Fruit fly (Drosophila melanogaster): Measurements from ENCODE around the gene Ptpa.
A peak's percentile ranks its signal among the peaks of the same experiment; 100 is the strongest.

Ptpa gene

dm6 chr2L:3373242-3373641 lies 3.6 kb upstream of the Ptpa start, which contains the start of gene GramD1B (continued):
- no peak for TF ChIP-seq prd (optimal IDR thresholded peaks at IDR 0.05)
- TF ChIP-seq prd (GFP tag; IDR thresholded peaks at IDR 0.05), result 0 out of 3 replicates have a peak, but pooled peaks have one; percentile 27
- TF ChIP-seq CG3281 (GFP tag; optimal IDR thresholded peaks at IDR 0.05), result no peak
- TF ChIP-seq Pdp1 (GFP tag; optimal IDR thresholded peaks at IDR 0.05), result peak in 1 of 2 experiments; percentile 6
- TF ChIP-seq Myb (GFP tag; optimal IDR thresholded peaks at IDR 0.05), result peak; percentile 33
- peak; percentile 32 for TF ChIP-seq sug (tag; optimal IDR thresholded peaks at IDR 0.05)
- TF ChIP-seq CG11456 (GFP tag; IDR thresholded peaks at IDR 0.05), result no peak
- TF ChIP-seq CG12104 (GFP tag; optimal IDR thresholded peaks at IDR 0.05), result no peak
- peak; percentile 19; the same call in 1 of the 2 replicates for TF ChIP-seq Dref (GFP tag; IDR thresholded peaks at IDR 0.05)
- TF ChIP-seq Hr39 (optimal IDR thresholded peaks at IDR 0.05), result no peak
- no peak for TF ChIP-seq CG6813 (GFP tag; optimal IDR thresholded peaks at IDR 0.05)
- peak; percentile 38 for TF ChIP-seq Ets97D (GFP tag; optimal IDR thresholded peaks at IDR 0.05)
- TF ChIP-seq CG32772 (GFP tag; IDR thresholded peaks at IDR 0.05), result no peak
- TF ChIP-seq row (GFP tag; IDR thresholded peaks at IDR 0.05), result no peak
- TF ChIP-seq CG9932 (GFP tag; IDR thresholded peaks at IDR 0.05), result peak; percentile 61
- TF ChIP-seq Kr (GFP tag; optimal IDR thresholded peaks at IDR 0.05), result no peak
- TF ChIP-seq NC2α (GFP tag; optimal IDR thresholded peaks at IDR 0.05), result no peak
- no peak for TF ChIP-seq BtbVII (GFP tag; optimal IDR thresholded peaks at IDR 0.05)
- TF ChIP-seq abd-A (tag; optimal IDR thresholded peaks at IDR 0.05), result no peak
- peak; percentile 51 for TF ChIP-seq grau (tag; optimal IDR thresholded peaks at IDR 0.05)
- no peak for TF ChIP-seq lola (GFP tag; optimal IDR thresholded peaks at IDR 0.05)
- TF ChIP-seq CG7987 (GFP tag; optimal IDR thresholded peaks at IDR 0.05), result peak; percentile 25
- no peak for TF ChIP-seq CG3838 (GFP tag; optimal IDR thresholded peaks at IDR 0.05)
- TF ChIP-seq Hmx (GFP tag; optimal IDR thresholded peaks at IDR 0.05), result no peak
- TF ChIP-seq exex (tag; optimal IDR thresholded peaks at IDR 0.05), result peak; percentile 6
- peak; percentile 26 for TF ChIP-seq CG12769 (tag; optimal IDR thresholded peaks at IDR 0.05)
- TF ChIP-seq CG11085 (GFP tag; IDR thresholded peaks at IDR 0.05), result no peak
- no peak for TF ChIP-seq sna (GFP tag; IDR thresholded peaks at IDR 0.05; ENCODE audit: partially characterized antibody)
- TF ChIP-seq CG9727 (GFP tag; optimal IDR thresholded peaks at IDR 0.05), result no peak
- no peak for TF ChIP-seq Oaz (GFP tag; IDR thresholded peaks at IDR 0.05)
- no peak for TF ChIP-seq cato (GFP tag; optimal IDR thresholded peaks at IDR 0.05; ENCODE audit: borderline replicate concordance)
- TF ChIP-seq CG1529 (GFP tag; optimal IDR thresholded peaks at IDR 0.05), result no peak
- no peak for TF ChIP-seq scrt (GFP tag; optimal IDR thresholded peaks at IDR 0.05)
- TF ChIP-seq ac (GFP tag; optimal IDR thresholded peaks at IDR 0.05), result no peak
- no peak for TF ChIP-seq gce (GFP tag; IDR thresholded peaks at IDR 0.05)
- no peak for TF ChIP-seq nau (GFP tag; optimal IDR thresholded peaks at IDR 0.05)
- no peak for TF ChIP-seq CG13123 (GFP tag; optimal IDR thresholded peaks at IDR 0.05)
- no peak for TF ChIP-seq Lim3 (GFP tag; IDR thresholded peaks at IDR 0.05)
- TF ChIP-seq CG11696 (GFP tag; IDR thresholded peaks at IDR 0.05), result no peak
- TF ChIP-seq CG15601 (tag; optimal IDR thresholded peaks at IDR 0.05), result peak; percentile 10
- TF ChIP-seq ro (GFP tag; IDR thresholded peaks at IDR 0.05), result no peak
- TF ChIP-seq ken (GFP tag; IDR thresholded peaks at IDR 0.05), result 0 out of 3 replicates have a peak, but pooled peaks have one; percentile 23
- peak; percentile 49 for TF ChIP-seq CrebB (tag; optimal IDR thresholded peaks at IDR 0.05)
- TF ChIP-seq Sox102F (GFP tag; optimal IDR thresholded peaks at IDR 0.05), result no peak
- no peak for TF ChIP-seq tap (tag; optimal IDR thresholded peaks at IDR 0.05)
- TF ChIP-seq CG12391 (tag; optimal IDR thresholded peaks at IDR 0.05), result peak; percentile 26
- TF ChIP-seq CG7786 (GFP tag; optimal IDR thresholded peaks at IDR 0.05), result peak; percentile 12
- TF ChIP-seq Hr3 (GFP tag; optimal IDR thresholded peaks at IDR 0.05), result no peak
- TF ChIP-seq Ptx1 (GFP tag; IDR thresholded peaks at IDR 0.05), result no peak
- TF ChIP-seq BEAF-32 (GFP tag; optimal IDR thresholded peaks at IDR 0.05), result peak; percentile 49
- TF ChIP-seq tgo (GFP tag; IDR thresholded peaks at IDR 0.05), result no peak
- TF ChIP-seq kni (GFP tag; optimal IDR thresholded peaks at IDR 0.05), result no peak
